Fruit fly (Drosophila melanogaster) whole organism, embryonic: ENCODE measurements around the gene Tsf1.

Experiments
- Abd-B ChIP-seq: fragments of 200-800 bp; sonication (Bioruptor generic); optimal IDR thresholded peaks from 2 replicates; lab custom pipeline; 2018; ENCODE audit warnings: missing biosample characterization, mild to moderate bottlenecking, missing genetic modification characterization, moderate library complexity
- Awh ChIP-seq: fragments of 200-800 bp; sonication (Bioruptor generic); IDR thresholded peaks from 2 replicates; pipeline ENCODE4, ENCODE4 v1.3.6; 2022; ENCODE audit warnings: missing biosample characterization, missing genetic modification characterization
- B-H2 ChIP-seq: fragments of 200-800 bp; sonication (Bioruptor generic); optimal IDR thresholded peaks from 2 replicates; lab custom pipeline; 2018; ENCODE audit warnings: missing biosample characterization, mild to moderate bottlenecking, missing genetic modification characterization
- BtbVII ChIP-seq: fragments of 200-800 bp; sonication (Bioruptor generic); optimal IDR thresholded peaks from 3 replicates; lab custom pipeline; 2017; ENCODE audit warnings: missing biosample characterization, mild to moderate bottlenecking, missing genetic modification characterization
- CG10209 ChIP-seq: fragments of 200-800 bp; sonication (Bioruptor generic); optimal IDR thresholded peaks from 3 replicates; lab custom pipeline; 2017; ENCODE audit warnings: missing biosample characterization, mild to moderate bottlenecking, missing genetic modification characterization, missing genetic modification reagents
- CG10267 ChIP-seq: fragments of 200-800 bp; sonication (Bioruptor generic); optimal IDR thresholded peaks from 2 replicates; lab custom pipeline; 2018; ENCODE audit warnings: missing biosample characterization, mild to moderate bottlenecking, missing genetic modification characterization, moderate library complexity
- CG10321 ChIP-seq: fragments of 200-800 bp; sonication (Bioruptor generic); IDR thresholded peaks from 2 replicates; pipeline ENCODE4 v1.3.6; 2022; ENCODE audit warnings: missing biosample characterization, missing genetic modification characterization
- CG10366 ChIP-seq: fragments of 200-800 bp; sonication (Bioruptor generic); IDR thresholded peaks from 2 replicates; pipeline ENCODE4 v1.3.6; 2022; ENCODE audit warnings: missing biosample characterization, missing genetic modification characterization
- CG11247 ChIP-seq: fragments of 200-800 bp; sonication (Bioruptor generic); IDR thresholded peaks from 2 replicates; pipeline ENCODE4 v1.3.6; 2022; ENCODE audit warnings: missing biosample characterization, missing genetic modification characterization
- CG12391 ChIP-seq: fragments of 200-800 bp; sonication (Bioruptor generic); optimal IDR thresholded peaks from 3 replicates; lab custom pipeline; 2018; ENCODE audit warnings: missing biosample characterization, mild to moderate bottlenecking, missing genetic modification characterization, moderate library complexity
- CG13296 ChIP-seq: fragments of 200-800 bp; sonication (Bioruptor generic); optimal IDR thresholded peaks from 3 replicates; lab custom pipeline; 2018; ENCODE audit warnings: missing biosample characterization, mild to moderate bottlenecking, missing genetic modification characterization
- CG14965 ChIP-seq: fragments of 200-800 bp; sonication (Bioruptor generic); optimal IDR thresholded peaks from 2 replicates; lab custom pipeline; 2016; ENCODE audit warnings: missing biosample characterization, missing genetic modification characterization, borderline replicate concordance
- CG15479 ChIP-seq: fragments of 200-800 bp; sonication (Bioruptor generic); optimal IDR thresholded peaks from 3 replicates; lab custom pipeline; 2019; ENCODE audit warnings: missing biosample characterization, mild to moderate bottlenecking, missing genetic modification characterization, moderate library complexity
- CG15696 ChIP-seq: fragments of 200-800 bp; sonication (Bioruptor generic); optimal IDR thresholded peaks from 2 replicates; lab custom pipeline; 2019; ENCODE audit warnings: missing biosample characterization, mild to moderate bottlenecking, missing genetic modification characterization, moderate library complexity
- CG17385 ChIP-seq: fragments of 200-800 bp; sonication (Bioruptor generic); optimal IDR thresholded peaks from 3 replicates; lab custom pipeline; 2018; ENCODE audit warnings: missing biosample characterization, mild to moderate bottlenecking, missing genetic modification characterization
- CG6683 ChIP-seq: fragments of 200-800 bp; sonication (Bioruptor generic); optimal IDR thresholded peaks from 2 replicates; lab custom pipeline; 2017; ENCODE audit warnings: missing biosample characterization, mild to moderate bottlenecking, missing genetic modification characterization, missing genetic modification reagents
- CG6689 ChIP-seq: fragments of 200-800 bp; sonication (Bioruptor generic); IDR thresholded peaks from 2 replicates; pipeline ENCODE4 v1.3.6; 2022; ENCODE audit warnings: missing biosample characterization, missing genetic modification characterization
- Dip2 ChIP-seq: fragments of 200-800 bp; sonication (Bioruptor generic); IDR thresholded peaks from 2 replicates; pipeline ENCODE4 v1.3.6; 2022; ENCODE audit warnings: missing biosample characterization, missing genetic modification characterization
- Eip74EF ChIP-seq, 2 experiments: fragments of 200-800 bp in 1 of 2; fragments of >200 bp in 1 of 2; sonication (Bioruptor generic) in 1 of 2; optimal IDR thresholded peaks; 2 replicates each; lab custom pipeline; 2017 to 2019; ENCODE audit warnings: missing biosample characterization in 2 of 2, missing genetic modification characterization in 2 of 2, mild to moderate bottlenecking in 1 of 2, moderate library complexity in 1 of 2
- Ets65A ChIP-seq: fragments of 200-800 bp; sonication (Bioruptor generic); peaks from one replicate; lab custom pipeline; 2016; ENCODE audit warnings: missing biosample characterization, missing genetic modification characterization
- Fer1 ChIP-seq: fragments of 200-800 bp; sonication (Bioruptor generic); optimal IDR thresholded peaks from 2 replicates; lab custom pipeline; 2017; ENCODE audit warnings: missing biosample characterization, mild to moderate bottlenecking, missing genetic modification characterization
- GATAe ChIP-seq: fragments of 200-800 bp; sonication (Bioruptor generic); conservative IDR thresholded peaks from 2 replicates; pipeline ENCODE4 v1.3.6; 2022; ENCODE audit warnings: missing biosample characterization, missing genetic modification characterization
- HLH3B ChIP-seq: fragments of 200-800 bp; sonication (Bioruptor generic); IDR thresholded peaks from 2 replicates; pipeline ENCODE4 v1.3.6; 2022; ENCODE audit warnings: missing biosample characterization, missing genetic modification characterization
- NfI ChIP-seq: fragments of 200-800 bp; sonication (Bioruptor generic); optimal IDR thresholded peaks from 3 replicates; lab custom pipeline; 2018; ENCODE audit warnings: missing biosample characterization, mild to moderate bottlenecking, missing genetic modification characterization, moderate library complexity
- Rx ChIP-seq: fragments of 200-800 bp; sonication (Bioruptor generic); IDR thresholded peaks from 2 replicates; pipeline ENCODE4 v1.3.6; 2022; ENCODE audit warnings: missing biosample characterization, missing genetic modification characterization
- Six4 ChIP-seq: fragments of 200-800 bp; sonication (Bioruptor generic); optimal IDR thresholded peaks from 2 replicates; lab custom pipeline; 2016; ENCODE audit warnings: missing biosample characterization, missing genetic modification characterization
- Sry-β ChIP-seq: fragments of 200-800 bp; sonication (Bioruptor generic); optimal IDR thresholded peaks from 2 replicates; lab custom pipeline; 2018; ENCODE audit warnings: missing biosample characterization, mild to moderate bottlenecking, missing genetic modification characterization, moderate library complexity
- Taf1 ChIP-seq: fragments of 200-800 bp; sonication (Bioruptor generic); IDR thresholded peaks from 2 replicates; pipeline ENCODE4 v1.3.6; 2022; ENCODE audit warnings: missing biosample characterization, missing genetic modification characterization
- ase ChIP-seq: fragments of 200-800 bp; sonication (Bioruptor generic); IDR thresholded peaks from 3 replicates; pipeline ENCODE4 v1.3.6; 2022; ENCODE audit warnings: missing biosample characterization, missing genetic modification characterization
- br ChIP-seq: fragments of >200 bp; optimal IDR thresholded peaks from 2 replicates; lab custom pipeline; 2017
- corto ChIP-seq: fragments of 200-800 bp; sonication (Bioruptor generic); optimal IDR thresholded peaks from 2 replicates; lab custom pipeline; 2016; ENCODE audit warnings: missing biosample characterization, mild to moderate bottlenecking, missing genetic modification characterization, moderate library complexity
- emc ChIP-seq: fragments of 200-800 bp; sonication (Bioruptor generic); optimal IDR thresholded peaks from 2 replicates; lab custom pipeline; 2016; ENCODE audit warnings: missing biosample characterization, missing genetic modification characterization
- ems ChIP-seq: fragments of 200-800 bp; sonication (Bioruptor generic); optimal IDR thresholded peaks from 3 replicates; lab custom pipeline; 2016; ENCODE audit warnings: missing biosample characterization, missing genetic modification characterization
- esg ChIP-seq: fragments of 200-800 bp; sonication (Bioruptor generic); conservative IDR thresholded peaks from 2 replicates; pipeline ENCODE4 v1.3.6; 2022; ENCODE audit warnings: missing biosample characterization, missing genetic modification characterization
- eve ChIP-seq, 2 experiments: fragments of >200 bp; optimal IDR thresholded peaks; 2 replicates each; lab custom pipeline; 2017; ENCODE audit warnings: missing biosample characterization in 2 of 2, missing genetic modification characterization in 2 of 2
- fu2 ChIP-seq: fragments of 200-800 bp; sonication (Bioruptor generic); optimal IDR thresholded peaks from 2 replicates; lab custom pipeline; 2016; ENCODE audit warnings: missing biosample characterization, missing genetic modification characterization
- gcm2 ChIP-seq: fragments of 200-800 bp; sonication (Bioruptor generic); optimal IDR thresholded peaks from 2 replicates; lab custom pipeline; 2016; ENCODE audit warnings: missing biosample characterization, missing genetic modification characterization
- grau ChIP-seq: fragments of 200-800 bp; optimal IDR thresholded peaks from 3 replicates; lab custom pipeline; 2019; ENCODE audit warnings: missing biosample characterization, mild to moderate bottlenecking, missing genetic modification characterization, moderate library complexity
- h ChIP-seq: fragments of >200 bp; optimal IDR thresholded peaks from 2 replicates; lab custom pipeline; 2017
- kni ChIP-seq: fragments of 200-800 bp; sonication (Bioruptor generic); optimal IDR thresholded peaks from 3 replicates; lab custom pipeline; 2017; ENCODE audit warnings: mild to moderate bottlenecking, missing biosample characterization, missing genetic modification reagents, missing genetic modification characterization
- lmd ChIP-seq: fragments of 200-800 bp; sonication (Bioruptor generic); IDR thresholded peaks from 2 replicates; pipeline ENCODE4 v1.3.6; 2022; ENCODE audit warnings: missing biosample characterization, missing genetic modification characterization
- onecut ChIP-seq: fragments of 200-800 bp; sonication (Bioruptor generic); IDR thresholded peaks from 2 replicates; pipeline ENCODE4 v1.3.6; 2022; ENCODE audit warnings: missing biosample characterization, missing genetic modification characterization
- p53 ChIP-seq: fragments of 200-800 bp; sonication (Bioruptor generic); optimal IDR thresholded peaks from 2 replicates; lab custom pipeline; 2016; ENCODE audit warnings: missing biosample characterization, missing genetic modification characterization
- peb ChIP-seq: fragments of 200-800 bp; sonication (Bioruptor generic); IDR thresholded peaks from 2 replicates; pipeline ENCODE4 v1.3.6; 2022; ENCODE audit warnings: missing biosample characterization, missing genetic modification characterization
- pho ChIP-seq: fragments of 200-800 bp; sonication (Bioruptor generic); optimal IDR thresholded peaks from 2 replicates; lab custom pipeline; 2016; ENCODE audit warnings: missing biosample characterization, missing genetic modification characterization
- phol ChIP-seq: fragments of 200-800 bp; sonication (Bioruptor generic); optimal IDR thresholded peaks from 3 replicates; lab custom pipeline; 2018; ENCODE audit warnings: missing biosample characterization, mild to moderate bottlenecking, missing genetic modification characterization, moderate library complexity
- pita ChIP-seq: fragments of 200-800 bp; sonication (Bioruptor generic); optimal IDR thresholded peaks from 2 replicates; lab custom pipeline; 2017; ENCODE audit warnings: missing biosample characterization, mild to moderate bottlenecking, missing genetic modification characterization
- pros ChIP-seq: fragments of 200-800 bp; sonication (Bioruptor generic); optimal IDR thresholded peaks from 3 replicates; lab custom pipeline; 2019; ENCODE audit warnings: missing biosample characterization, mild to moderate bottlenecking, missing genetic modification characterization, moderate library complexity
- row ChIP-seq: fragments of 200-800 bp; sonication (Bioruptor generic); IDR thresholded peaks from 3 replicates; pipeline ENCODE4 v1.3.6; 2022; ENCODE audit warnings: missing biosample characterization, missing genetic modification characterization
- slou ChIP-seq: fragments of 200-800 bp; sonication (Bioruptor generic); optimal IDR thresholded peaks from 3 replicates; lab custom pipeline; 2016; ENCODE audit warnings: missing biosample characterization, missing genetic modification characterization

The Tsf1 gene

dm6 chrX:18366851-18367649, 19.8 kb upstream of the Tsf1 start (continued):
- TF ChIP-seq emc (no peak), gcm2 (GFP tag; lab: Kevin White, UChicago) (no peak), CG15696 (tag; lab: Kevin White, UChicago) (peak; percentile 34), CG6683 (GFP tag; lab: Kevin White, UChicago) (peak; percentile 25), pros (no peak), Eip74EF (GFP tag; optimal IDR thresholded peaks at IDR 0.05; lab: Kevin White, UChicago) (peak in 1 of 2 experiments; percentile 63), CG10209 (peak; percentile 69), pita (no peak), br (lab: Kevin White, UChicago) (no peak), CG13296 (peak; percentile 86), CG12391 (tag; lab: Kevin White, UChicago) (peak; percentile 55), Rx (GFP tag; lab: Robert Waterston, UW) (0 out of 2 replicates have a peak, but pooled peaks have one; percentile 33), grau (tag; lab: Kevin White, UChicago) (peak; percentile 99), CG14965 (GFP tag; lab: Kevin White, UChicago) (no peak), NfI (GFP tag; lab: Kevin White, UChicago) (peak; percentile 80), GATAe (GFP tag; lab: Robert Waterston, UW) (no peak), Abd-B (peak; percentile 87), fu2 (GFP tag; lab: Kevin White, UChicago) (peak; percentile 44), Fer1 (peak; percentile 86), HLH3B (GFP tag; lab: Robert Waterston, UW) (peak; percentile 52; the same call in 1 of the 2 replicates), Six4 (GFP tag; lab: Kevin White, UChicago) (no peak), esg (GFP tag; lab: Robert Waterston, UW) (peak; percentile 65), ase (GFP tag; lab: Robert Waterston, UW) (no peak; the same call in 2 of the 3 replicates), BtbVII (GFP tag; lab: Kevin White, UChicago) (peak; percentile 63), CG11247 (GFP tag; lab: Robert Waterston, UW) (peak; percentile 67), row (GFP tag; lab: Robert Waterston, UW) (peak; percentile 95), onecut (GFP tag; lab: Robert Waterston, UW) (peak; percentile 52), CG10267 (tag; lab: Kevin White, UChicago) (peak; percentile 20), pho (peak; percentile 79), lmd (GFP tag; lab: Robert Waterston, UW) (peak; percentile 91), phol (tag; lab: Kevin White, UChicago) (peak; percentile 65), CG15479 (no peak), Ets65A (peak; percentile 98), ems (peak; percentile 35), CG10366 (GFP tag; lab: Robert Waterston, UW) (peak; percentile 64), B-H2 (GFP tag; lab: Kevin White, UChicago) (peak; percentile 89), corto (GFP tag; lab: Kevin White, UChicago) (no peak), Dip2 (no peak), CG17385 (GFP tag; lab: Kevin White, UChicago) (peak; percentile 74), Sry-β (no peak), eve (GFP tag; optimal IDR thresholded peaks at IDR 0.05; lab: Kevin White, UChicago) (peak in 1 of 2 experiments; percentile 88), Awh (no peak; the same call in 1 of the 2 replicates), slou (GFP tag; lab: Kevin White, UChicago) (no peak), h (lab: Kevin White, UChicago) (no peak), CG10321 (peak; percentile 56; the same call in 1 of the 2 replicates), p53 (GFP tag; lab: Kevin White, UChicago) (no peak), kni (GFP tag; lab: Kevin White, UChicago) (no peak), Taf1 (peak; percentile 69), CG6689 (peak; percentile 72), peb (GFP tag; lab: Robert Waterston, UW) (peak; percentile 72)
